Worm (Caenorhabditis elegans): ENCODE data around the gene F31F4.17.

F31F4.17 gene

DNA sequence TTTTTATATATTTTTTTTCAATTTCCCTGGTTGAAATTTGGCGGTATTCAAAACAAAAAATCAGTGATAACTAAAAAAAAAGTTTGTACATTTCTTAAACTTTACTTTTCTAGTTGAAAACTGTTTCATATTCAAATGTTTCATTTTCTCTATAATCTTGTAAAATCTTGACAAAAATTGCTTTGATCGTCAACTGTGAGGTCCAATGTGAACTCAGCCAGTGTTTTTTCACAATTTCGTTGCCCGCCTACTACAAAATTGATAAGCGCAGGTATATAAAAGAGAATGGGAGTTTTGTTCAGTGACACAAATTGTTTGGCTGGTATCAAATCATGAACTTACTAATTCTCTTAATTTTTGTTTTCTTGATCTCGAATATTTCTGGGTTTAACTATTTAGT, 13.2 kb downstream of the F31F4.17 start, which contains the start of gene ugt-42:
Gene ugt-42 (plus strand): TSS at position 301 of the 400 bp plus-strand sequence.
- TF ChIP-seq unc-130 (GFP tag; optimal IDR thresholded peaks at IDR 0.05) (no peak), ccch-3 (GFP tag; optimal IDR thresholded peaks at IDR 0.05) (no peak), attf-5 (GFP tag; optimal IDR thresholded peaks at IDR 0.05) (no peak), snpc-3.4 (tag; optimal IDR thresholded peaks at IDR 0.05) (no peak), F52B5.7 (tag; optimal IDR thresholded peaks at IDR 0.05) (no peak), F49E8.2 (tag; optimal IDR thresholded peaks at IDR 0.05; ENCODE audit: insufficient read depth) (no peak), ets-4 (GFP tag; optimal IDR thresholded peaks at IDR 0.05) (no peak), cebp-1 (GFP tag; IDR thresholded peaks at IDR 0.05) (no peak), cebp-1 (tag; optimal IDR thresholded peaks at IDR 0.05) (no peak), K11D2.4 (GFP tag; IDR thresholded peaks at IDR 0.05) (no peak), B0336.3 (GFP tag; IDR thresholded peaks at IDR 0.05) (no peak), hmg-1.2 (GFP tag; IDR thresholded peaks at IDR 0.05) (no peak)

DNA sequence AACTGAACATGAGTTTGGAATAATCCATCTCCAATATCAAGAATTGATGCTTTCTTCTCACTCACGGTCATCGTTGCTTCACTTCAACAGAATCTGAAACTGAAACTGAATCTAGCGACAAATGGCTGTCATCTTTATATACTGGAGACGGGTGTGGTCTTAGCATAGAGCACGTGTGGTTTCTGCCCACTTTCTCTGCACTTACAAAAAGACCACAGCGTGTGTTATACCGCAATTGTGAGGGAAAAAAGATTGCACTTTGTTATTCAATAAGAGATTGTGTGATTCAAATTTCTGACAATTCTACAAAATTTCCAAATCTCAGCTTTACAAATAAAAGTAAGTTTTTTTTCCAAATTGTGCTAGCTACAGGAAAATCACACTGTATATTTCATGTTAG, 14.0 kb downstream of the F31F4.17 start, which contains the start of gene F48G7.12:
Gene F48G7.12 (minus strand): TSS at position 101 of the 400 bp plus-strand sequence.
- TF ChIP-seq ekl-4 (GFP tag; IDR thresholded peaks at IDR 0.05), result no peak
- TF ChIP-seq ceh-100 (GFP tag; IDR thresholded peaks at IDR 0.05), result no peak
- TF ChIP-seq unc-62 (GFP tag; optimal IDR thresholded peaks at IDR 0.05), result no peak
- TF ChIP-seq lin-26 (GFP tag; IDR thresholded peaks at IDR 0.05), result no peak
- TF ChIP-seq egrh-3 (GFP tag; IDR thresholded peaks at IDR 0.05), result no peak
- no peak for TF ChIP-seq sdz-38 (tag; optimal IDR thresholded peaks at IDR 0.05)

- TF ChIP-seq madf-3 (GFP tag; IDR thresholded peaks at IDR 0.05) (no peak), tbp1 (GFP tag; optimal IDR thresholded peaks at IDR 0.05) (no peak), Y56A3A.18 (GFP tag; IDR thresholded peaks at IDR 0.05) (no peak), F52B5.7 (tag; optimal IDR thresholded peaks at IDR 0.05) (no peak), hmg-1.2 (GFP tag; IDR thresholded peaks at IDR 0.05) (peak; percentile 66; the same call in 1 of the 2 replicates), attf-5 (GFP tag; optimal IDR thresholded peaks at IDR 0.05) (peak; percentile 16), ztf-28 (GFP tag; IDR thresholded peaks at IDR 0.05) (no peak), Y53G8AR.9 (GFP tag; conservative IDR thresholded peaks at IDR 0.05) (no peak), ztf-25 (GFP tag; IDR thresholded peaks at IDR 0.05) (no peak), aptf-3 (GFP tag; IDR thresholded peaks at IDR 0.05) (no peak), D2030.7 (GFP tag; IDR thresholded peaks at IDR 0.05) (no peak)
Observed at ce11 chrV:642750-643149, 17.4 kb downstream of the F31F4.17 start, which contains the start of gene nhr-190. Gene nhr-190, minus strand, starts transcription at chrV:642924.

DNA sequence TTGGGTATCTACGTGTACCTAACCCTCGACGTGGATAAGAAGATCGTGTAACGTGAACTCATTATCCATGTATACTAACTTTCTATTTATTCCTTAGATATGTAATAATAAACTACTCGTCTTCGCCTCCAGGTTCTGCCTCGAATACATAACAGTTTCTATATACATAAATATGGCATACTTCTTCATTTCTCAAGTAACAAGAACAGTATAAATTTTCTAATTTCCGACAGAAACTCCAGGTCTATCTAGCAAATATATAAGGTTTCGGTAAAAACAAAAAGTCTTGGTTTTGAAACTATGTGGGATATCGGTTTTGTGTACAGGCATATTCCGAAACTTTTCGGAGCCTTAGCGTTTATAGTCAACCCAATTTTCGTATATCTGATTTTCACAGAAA, 21.8 kb downstream of the F31F4.17 start, which contains the start of gene srj-37:
Gene srj-37 (plus strand): TSS at position 301 of the 400 bp plus-strand sequence.
- TF ChIP-seq D2030.7 (GFP tag; IDR thresholded peaks at IDR 0.05) (no peak), mes-4 (tag; optimal IDR thresholded peaks at IDR 0.05) (no peak), bed-2 (GFP tag; IDR thresholded peaks at IDR 0.05) (no peak), ztf-28 (GFP tag; IDR thresholded peaks at IDR 0.05) (no peak), unc-130 (GFP tag; optimal IDR thresholded peaks at IDR 0.05) (no peak)

- TF ChIP-seq die-1 (tag; optimal IDR thresholded peaks at IDR 0.05) (no peak), lin-40 (tag; optimal IDR thresholded peaks at IDR 0.05) (no peak), aptf-3 (GFP tag; IDR thresholded peaks at IDR 0.05) (no peak), attf-6 (GFP tag; IDR thresholded peaks at IDR 0.05) (no peak), B0336.3 (GFP tag; IDR thresholded peaks at IDR 0.05) (no peak), mcd-1 (GFP tag; IDR thresholded peaks at IDR 0.05) (no peak), nhr-120 (GFP tag; IDR thresholded peaks at IDR 0.05) (no peak), Y53F4B.3 (GFP tag; IDR thresholded peaks at IDR 0.05) (no peak), F57C9.4 (tag; optimal IDR thresholded peaks at IDR 0.05) (no peak)
Observed at ce11 chrV:636281-636680, 23.8 kb downstream of the F31F4.17 start, which contains the start of gene pals-31. Gene pals-31, plus strand, starts transcription at chrV:636581.
